Fruit fly (Drosophila melanogaster) whole organism, embryonic: ENCODE data around the gene CG31637.

Source experiments
- Atf6 ChIP-seq: fragments of 200-800 bp; sonication (Bioruptor generic); IDR thresholded peaks from 2 replicates; pipeline ENCODE4 v1.3.6; 2022; ENCODE audit warnings: missing biosample characterization, missing genetic modification characterization
- CG10366 ChIP-seq: fragments of 200-800 bp; sonication (Bioruptor generic); IDR thresholded peaks from 2 replicates; pipeline ENCODE4 v1.3.6; 2022; ENCODE audit warnings: missing biosample characterization, missing genetic modification characterization
- CG12155 ChIP-seq: fragments of 200-800 bp; sonication (Bioruptor generic); optimal IDR thresholded peaks from 3 replicates; lab custom pipeline; 2016; ENCODE audit warnings: missing biosample characterization, missing genetic modification characterization
- CG1529 ChIP-seq: fragments of 200-800 bp; sonication (Bioruptor generic); optimal IDR thresholded peaks from 3 replicates; lab custom pipeline; 2018; ENCODE audit warnings: missing biosample characterization, missing genetic modification characterization
- CG15696 ChIP-seq: fragments of 200-800 bp; sonication (Bioruptor generic); optimal IDR thresholded peaks from 2 replicates; lab custom pipeline; 2019; ENCODE audit warnings: missing biosample characterization, mild to moderate bottlenecking, missing genetic modification characterization, moderate library complexity
- CG16779 ChIP-seq: fragments of 200-800 bp; sonication (Bioruptor generic); IDR thresholded peaks from 2 replicates; pipeline ENCODE4 v1.3.6; 2022; ENCODE audit warnings: missing biosample characterization, missing genetic modification characterization
- CG34224 ChIP-seq: fragments of 200-800 bp; sonication (Bioruptor generic); IDR thresholded peaks from 3 replicates; pipeline ENCODE4 v1.3.6; 2022; ENCODE audit warnings: missing biosample characterization, missing genetic modification characterization; ENCODE audit not compliant: partially characterized antibody
- CG34376 ChIP-seq: fragments of 200-800 bp; sonication (Bioruptor generic); optimal IDR thresholded peaks from 2 replicates; lab custom pipeline; 2018; ENCODE audit warnings: missing biosample characterization, mild to moderate bottlenecking, missing genetic modification characterization
- CG42726 ChIP-seq: fragments of 200-800 bp; sonication (Bioruptor generic); IDR thresholded peaks from 2 replicates; pipeline ENCODE4 v1.3.6; 2022; ENCODE audit warnings: missing biosample characterization, missing genetic modification characterization; ENCODE audit not compliant: partially characterized antibody
- CG5180 ChIP-seq: fragments of 200-800 bp; sonication (Bioruptor generic); optimal IDR thresholded peaks from 3 replicates; lab custom pipeline; 2017; ENCODE audit warnings: missing biosample characterization, missing genetic modification characterization, mild to moderate bottlenecking, moderate library complexity, missing genetic modification reagents
- CG6683 ChIP-seq: fragments of 200-800 bp; sonication (Bioruptor generic); optimal IDR thresholded peaks from 2 replicates; lab custom pipeline; 2017; ENCODE audit warnings: missing biosample characterization, mild to moderate bottlenecking, missing genetic modification characterization, missing genetic modification reagents
- CG6813 ChIP-seq: fragments of 200-800 bp; sonication (Bioruptor generic); optimal IDR thresholded peaks from 2 replicates; lab custom pipeline; 2017; ENCODE audit warnings: missing biosample characterization, missing genetic modification characterization, mild to moderate bottlenecking, moderate library complexity, missing genetic modification reagents
- CG7786 ChIP-seq: fragments of 200-800 bp; sonication (Bioruptor generic); optimal IDR thresholded peaks from 2 replicates; lab custom pipeline; 2016; ENCODE audit warnings: missing biosample characterization, missing genetic modification characterization
- CG8924 ChIP-seq: fragments of 200-800 bp; optimal IDR thresholded peaks from 3 replicates; lab custom pipeline; 2019; ENCODE audit warnings: missing biosample characterization, mild to moderate bottlenecking, missing genetic modification characterization, moderate library complexity
- CG8944 ChIP-seq: fragments of 200-800 bp; sonication (Bioruptor generic); optimal IDR thresholded peaks from 3 replicates; lab custom pipeline; 2016; ENCODE audit warnings: missing biosample characterization, missing genetic modification characterization
- CG9817 ChIP-seq: fragments of 200-800 bp; sonication (Bioruptor generic); optimal IDR thresholded peaks from 2 replicates; lab custom pipeline; 2018; ENCODE audit warnings: missing biosample characterization, mild to moderate bottlenecking, missing genetic modification characterization, moderate library complexity
- Drgx ChIP-seq: fragments of 200-800 bp; sonication (Bioruptor generic); IDR thresholded peaks from 2 replicates; pipeline ENCODE4 v1.3.6; 2022; ENCODE audit warnings: missing biosample characterization, missing genetic modification characterization
- E2f2 ChIP-seq: fragments of 200-800 bp; sonication (Bioruptor generic); IDR thresholded peaks from 2 replicates; pipeline ENCODE4 v1.3.6; 2022; ENCODE audit warnings: missing biosample characterization, missing genetic modification characterization
- ERR ChIP-seq: fragments of 200-800 bp; sonication (Bioruptor generic); optimal IDR thresholded peaks from 2 replicates; lab custom pipeline; 2016; ENCODE audit warnings: missing biosample characterization, missing genetic modification characterization
- Gsc ChIP-seq: fragments of 200-800 bp; sonication (Bioruptor generic); IDR thresholded peaks from 2 replicates; pipeline ENCODE4 v1.3.6; 2022; ENCODE audit warnings: missing biosample characterization, missing genetic modification characterization
- HHEX ChIP-seq: fragments of 200-800 bp; sonication (Bioruptor generic); optimal IDR thresholded peaks from 3 replicates; lab custom pipeline; 2017; ENCODE audit warnings: missing biosample characterization, mild to moderate bottlenecking, missing genetic modification characterization, missing genetic modification reagents
- Hr39 ChIP-seq: fragments of >200 bp; optimal IDR thresholded peaks from 2 replicates; lab custom pipeline; 2017
- MESR4 ChIP-seq: fragments of 200-800 bp; sonication (Bioruptor generic); optimal IDR thresholded peaks from 2 replicates; lab custom pipeline; 2018; ENCODE audit warnings: missing biosample characterization, mild to moderate bottlenecking, missing genetic modification characterization, moderate library complexity
- MTF-1 ChIP-seq: fragments of 200-800 bp; sonication (Bioruptor generic); optimal IDR thresholded peaks from 2 replicates; lab custom pipeline; 2018; ENCODE audit warnings: missing biosample characterization, mild to moderate bottlenecking, missing genetic modification characterization, borderline replicate concordance
- NFAT ChIP-seq: fragments of 200-800 bp; sonication (Bioruptor generic); IDR thresholded peaks from 2 replicates; pipeline ENCODE4 v1.3.6; 2022; ENCODE audit warnings: missing biosample characterization, missing genetic modification characterization
- Opbp ChIP-seq: fragments of 200-800 bp; sonication (Bioruptor generic); IDR thresholded peaks from 3 replicates; pipeline ENCODE4 v1.3.6; 2022; ENCODE audit warnings: missing biosample characterization, missing genetic modification characterization; ENCODE audit not compliant: partially characterized antibody
- Usf ChIP-seq: fragments of 200-800 bp; sonication (Bioruptor generic); optimal IDR thresholded peaks from 2 replicates; lab custom pipeline; 2017; ENCODE audit warnings: missing genotype, missing biosample characterization, missing genetic modification characterization
- ato ChIP-seq: fragments of 200-800 bp; sonication (Bioruptor generic); IDR thresholded peaks from 2 replicates; pipeline ENCODE4 v1.3.6; 2022; ENCODE audit warnings: missing biosample characterization, missing genetic modification characterization; ENCODE audit not compliant: partially characterized antibody
- az2 ChIP-seq: fragments of 200-800 bp; sonication (Bioruptor generic); optimal IDR thresholded peaks from 3 replicates; lab custom pipeline; 2016; ENCODE audit warnings: missing biosample characterization, missing genetic modification characterization
- crc ChIP-seq: fragments of 200-800 bp; sonication (Bioruptor generic); optimal IDR thresholded peaks from 2 replicates; lab custom pipeline; 2016; ENCODE audit warnings: missing biosample characterization, missing genetic modification characterization
- dimm ChIP-seq: fragments of 200-800 bp; sonication (Bioruptor generic); IDR thresholded peaks from 2 replicates; pipeline ENCODE4 v1.3.6; 2022; ENCODE audit warnings: missing biosample characterization, missing genetic modification characterization
- gce ChIP-seq: fragments of 200-800 bp; sonication (Bioruptor generic); IDR thresholded peaks from 3 replicates; pipeline ENCODE4 v1.3.6; 2022; ENCODE audit warnings: missing biosample characterization, missing genetic modification characterization
- ham ChIP-seq: fragments of 200-800 bp; sonication (Bioruptor generic); IDR thresholded peaks from 2 replicates; pipeline ENCODE4 v1.3.6; 2022; ENCODE audit warnings: missing biosample characterization, missing genetic modification characterization
- inv ChIP-seq: fragments of 200-800 bp; sonication (Bioruptor generic); IDR thresholded peaks from 2 replicates; pipeline ENCODE4 v1.3.6; 2022; ENCODE audit warnings: missing biosample characterization, missing genetic modification characterization; ENCODE audit not compliant: partially characterized antibody
- jigr1 ChIP-seq: fragments of 200-800 bp; sonication (Bioruptor generic); IDR thresholded peaks from 3 replicates; pipeline ENCODE4 v1.3.6; 2022; ENCODE audit warnings: missing biosample characterization, missing genetic modification characterization
- ken ChIP-seq: fragments of 200-800 bp; sonication (Bioruptor generic); IDR thresholded peaks from 3 replicates; pipeline ENCODE4 v1.3.6; 2022; ENCODE audit warnings: missing biosample characterization, missing genetic modification characterization
- lola ChIP-seq, 3 experiments: fragments of >200 bp in 2 of 3; fragments of 200-800 bp in 1 of 3; sonication (Bioruptor generic) in 1 of 3; optimal IDR thresholded peaks; 2 replicates each; lab custom pipeline; 2017 to 2019; ENCODE audit warnings: missing biosample characterization in 3 of 3, missing genetic modification characterization in 3 of 3, mild to moderate bottlenecking in 1 of 3, moderate library complexity in 1 of 3
- pzg ChIP-seq: fragments of 200-800 bp; sonication (Bioruptor generic); optimal IDR thresholded peaks from 3 replicates; lab custom pipeline; 2018; ENCODE audit warnings: missing biosample characterization, mild to moderate bottlenecking, missing genetic modification characterization, moderate library complexity
- ro ChIP-seq: fragments of 200-800 bp; sonication (Bioruptor generic); IDR thresholded peaks from 2 replicates; pipeline ENCODE4 v1.3.6; 2022; ENCODE audit warnings: missing biosample characterization, missing genetic modification characterization
- run ChIP-seq: fragments of 200-800 bp; sonication (Bioruptor generic); optimal IDR thresholded peaks from 3 replicates; lab custom pipeline; 2018; ENCODE audit warnings: missing biosample characterization, mild to moderate bottlenecking, missing genetic modification characterization
- salm ChIP-seq: fragments of 200-800 bp; sonication (Bioruptor generic); optimal IDR thresholded peaks from 2 replicates; lab custom pipeline; 2018; ENCODE audit warnings: missing biosample characterization, mild to moderate bottlenecking, missing genetic modification characterization
- sens ChIP-seq: fragments of 200-800 bp; sonication (Bioruptor generic); peaks from one replicate; lab custom pipeline; 2016; ENCODE audit warnings: missing biosample characterization, missing genetic modification characterization
- shn ChIP-seq: fragments of 200-800 bp; sonication (Bioruptor generic); optimal IDR thresholded peaks from 3 replicates; lab custom pipeline; 2016; ENCODE audit warnings: missing biosample characterization, missing genetic modification characterization
- sim ChIP-seq: fragments of 200-800 bp; sonication (Bioruptor generic); IDR thresholded peaks from 2 replicates; pipeline ENCODE4 v1.3.6; 2022; ENCODE audit warnings: missing biosample characterization, missing genetic modification characterization
- stwl ChIP-seq: fragments of 200-800 bp; sonication (Bioruptor generic); optimal IDR thresholded peaks from 3 replicates; lab custom pipeline; 2018; ENCODE audit warnings: missing biosample characterization, mild to moderate bottlenecking, missing genetic modification characterization, moderate library complexity
- tin ChIP-seq: fragments of 200-800 bp; sonication (Bioruptor generic); optimal IDR thresholded peaks from 3 replicates; lab custom pipeline; 2016; ENCODE audit warnings: missing biosample characterization, missing genetic modification characterization
- wor ChIP-seq: fragments of 200-800 bp; sonication (Bioruptor generic); IDR thresholded peaks from 2 replicates; pipeline ENCODE4 v1.3.6; 2022; ENCODE audit warnings: missing biosample characterization, missing genetic modification characterization
- zfh1 ChIP-seq: fragments of 200-800 bp; sonication (Bioruptor generic); IDR thresholded peaks from 3 replicates; pipeline ENCODE4 v1.3.6; 2022; ENCODE audit warnings: missing biosample characterization, missing genetic modification characterization
- zfh2 ChIP-seq: fragments of 200-800 bp; sonication (Bioruptor generic); optimal IDR thresholded peaks from 2 replicates; lab custom pipeline; 2016; ENCODE audit warnings: missing biosample characterization, missing genetic modification characterization

CG31637 gene

dm6 chr2L:6455955-6456599 is 42.4 kb upstream of the CG31637 start, which contains the start of gene frj (continued):
- TF ChIP-seq CG9817 (tag; lab: Kevin White, UChicago) (peak; percentile 62), CG1529 (GFP tag; lab: Kevin White, UChicago) (no peak), CG15696 (tag; lab: Kevin White, UChicago) (peak; percentile 58), Atf6 (GFP tag; lab: Robert Waterston, UW) (0 out of 2 replicates have a peak, but pooled peaks have one; percentile 8), jigr1 (0 out of 3 replicates have a peak, but pooled peaks have one; percentile 27), Hr39 (lab: Kevin White, UChicago) (no peak), CG34376 (GFP tag; lab: Kevin White, UChicago) (peak; percentile 37), E2f2 (peak; percentile 55), ken (GFP tag; lab: Robert Waterston, UW) (peak; percentile 74; the same call in 2 of the 3 replicates), CG8944 (peak; percentile 75), zfh2 (GFP tag; lab: Kevin White, UChicago) (peak; percentile 68), NFAT (GFP tag; lab: Robert Waterston, UW) (peak; percentile 61), MESR4 (GFP tag; lab: Kevin White, UChicago) (peak; percentile 29), CG42726 (GFP tag; lab: Robert Waterston, UW) (peak; percentile 59; the same call in 1 of the 2 replicates), Usf (GFP tag; lab: Kevin White, UChicago) (peak; percentile 33), Drgx (GFP tag; lab: Robert Waterston, UW) (peak; percentile 36; the same call in 1 of the 2 replicates), CG12155 (peak; percentile 45), CG7786 (GFP tag; lab: Kevin White, UChicago) (peak; percentile 70), stwl (tag; lab: Kevin White, UChicago) (peak; percentile 68), CG34224 (GFP tag; lab: Robert Waterston, UW) (0 out of 3 replicates have a peak, but pooled peaks have one; percentile 38), CG5180 (GFP tag; lab: Kevin White, UChicago) (peak; percentile 9), CG10366 (GFP tag; lab: Robert Waterston, UW) (peak; percentile 66), HHEX (GFP tag; lab: Kevin White, UChicago) (no peak), dimm (no peak), CG16779 (GFP tag; lab: Robert Waterston, UW) (no peak), CG6683 (GFP tag; lab: Kevin White, UChicago) (no peak), crc (GFP tag; lab: Kevin White, UChicago) (peak; percentile 29), ERR (GFP tag; lab: Kevin White, UChicago) (no peak), inv (GFP tag; lab: Robert Waterston, UW) (peak; percentile 52; the same call in 1 of the 2 replicates), ham (GFP tag; lab: Robert Waterston, UW) (no peak), salm (tag; lab: Kevin White, UChicago) (peak; percentile 36), ato (GFP tag; lab: Robert Waterston, UW) (0 out of 2 replicates have a peak, but pooled peaks have one; percentile 14), wor (GFP tag; lab: Robert Waterston, UW) (no peak), sim (GFP tag; lab: Robert Waterston, UW) (no peak), shn (GFP tag; lab: Kevin White, UChicago) (peak; percentile 69), CG8924 (tag; lab: Kevin White, UChicago) (peak; percentile 60), gce (no peak), pzg (GFP tag; lab: Kevin White, UChicago) (peak; percentile 92), run (tag; lab: Kevin White, UChicago) (no peak), lola (GFP tag; optimal IDR thresholded peaks at IDR 0.05; lab: Kevin White, UChicago) (peak in 2 of 3 experiments; percentile 26 to 91), Opbp (GFP tag; lab: Robert Waterston, UW) (peak; percentile 63), az2 (peak; percentile 53), tin (peak; percentile 67), ro (GFP tag; lab: Robert Waterston, UW) (no peak), CG6813 (GFP tag; lab: Kevin White, UChicago) (no peak), Gsc (GFP tag; lab: Robert Waterston, UW) (no peak), zfh1 (peak; percentile 59; the same call in 2 of the 3 replicates), sens (GFP tag; lab: Kevin White, UChicago) (peak; percentile 91), MTF-1 (GFP tag; lab: Kevin White, UChicago) (peak; percentile 31)
